Worm (Caenorhabditis elegans) whole organism, L4 larva: ENCODE results near the gene jnk-1.

Source experiments
- D1046.2 ChIP-seq: fragments of 200-800 bp; sonication (Bioruptor generic); IDR thresholded peaks from 2 replicates; pipeline ENCODE4 v1.3.6; 2022; ENCODE audit warnings: missing genetic modification characterization, missing compliant biosample characterization
- F10B5.3 ChIP-seq: sonication (generic microtip); optimal IDR thresholded peaks from 2 replicates; lab custom pipeline; 2016; ENCODE audit warnings: mild to moderate bottlenecking, missing genetic modification characterization, missing compliant biosample characterization
- F37D6.2 ChIP-seq: sonication (generic microtip); optimal IDR thresholded peaks from 2 replicates; lab custom pipeline; 2016; ENCODE audit warnings: mild to moderate bottlenecking, missing genetic modification characterization, missing compliant biosample characterization
- F44E2.7 ChIP-seq: fragments of 200-800 bp; sonication (Bioruptor generic); IDR thresholded peaks from 2 replicates; pipeline ENCODE4 v2.1.2; 2022; ENCODE audit warnings: missing genetic modification characterization, missing compliant biosample characterization
- Y48G9A.11 ChIP-seq: fragments of 200-800 bp; sonication (Bioruptor generic); IDR thresholded peaks from 2 replicates; pipeline ENCODE4 v1.3.6; 2022; ENCODE audit warnings: missing genetic modification reagents, missing genetic modification characterization, missing compliant biosample characterization
- Y5F2A.4 ChIP-seq: fragments of 200-800 bp; sonication (Bioruptor generic); optimal IDR thresholded peaks from 2 replicates; lab custom pipeline; 2018; ENCODE audit warnings: mild to moderate bottlenecking, missing genetic modification characterization, missing compliant biosample characterization
- aha-1 ChIP-seq: fragments of 150-350 bp; peaks from one replicate; lab custom pipeline; 2014; ENCODE audit warnings: missing biosample characterization, missing genetic modification characterization
- ama-1 ChIP-seq: fragments of 150-350 bp; optimal IDR thresholded peaks from 2 replicates; lab custom pipeline; 2014; ENCODE audit warnings: inconsistent platforms, mixed read lengths
- attf-4 ChIP-seq: sonication (generic microtip); optimal IDR thresholded peaks from 3 replicates; lab custom pipeline; 2017; ENCODE audit warnings: missing biosample characterization, missing genetic modification characterization
- ceh-20 ChIP-seq: fragments of 200-800 bp; sonication (Bioruptor generic); IDR thresholded peaks from 2 replicates; pipeline ENCODE4 v1.3.6; 2022; ENCODE audit warnings: missing genetic modification reagents, missing genetic modification characterization, missing compliant biosample characterization
- ceh-44 ChIP-seq: fragments of 200-800 bp; sonication (Bioruptor generic); IDR thresholded peaks from 2 replicates; pipeline ENCODE4 v1.3.6; 2022; ENCODE audit warnings: missing genetic modification reagents, missing genetic modification characterization, missing compliant biosample characterization
- ceh-82 ChIP-seq: sonication (generic microtip); optimal IDR thresholded peaks from 2 replicates; lab custom pipeline; 2017; ENCODE audit warnings: missing biosample characterization, missing genetic modification characterization
- ces-1 ChIP-seq: fragments of 150-350 bp; sonication (generic microtip); optimal IDR thresholded peaks from 4 replicates; lab custom pipeline; 2014; ENCODE audit warnings: missing biosample characterization, missing genetic modification reagents, missing genetic modification characterization
- ctbp-1 ChIP-seq: fragments of 200-800 bp; sonication (Bioruptor generic); IDR thresholded peaks from 2 replicates; pipeline ENCODE4 v1.3.6; 2022; ENCODE audit warnings: missing genetic modification reagents, missing genetic modification characterization, missing compliant biosample characterization
- daf-12 ChIP-seq: fragments of 150-350 bp; optimal IDR thresholded peaks from 2 replicates; lab custom pipeline; 2014; ENCODE audit warnings: missing biosample characterization, missing genetic modification reagents, missing genetic modification characterization
- daf-19 ChIP-seq: fragments of 200-800 bp; sonication (Bioruptor generic); conservative IDR thresholded peaks from 2 replicates; pipeline ENCODE4 v1.3.6; 2022; ENCODE audit warnings: missing genetic modification characterization, missing compliant biosample characterization
- dmd-6 ChIP-seq: fragments of 200-800 bp; sonication (Bioruptor generic); IDR thresholded peaks from 2 replicates; pipeline ENCODE4 v1.3.6; 2022; ENCODE audit warnings: missing genetic modification reagents, missing genetic modification characterization, missing compliant biosample characterization
- dmd-8 ChIP-seq: fragments of 200-800 bp; sonication (Bioruptor generic); IDR thresholded peaks from 2 replicates; pipeline ENCODE4 v1.3.6; 2022; ENCODE audit warnings: missing genetic modification characterization, missing compliant biosample characterization
- fkh-10 ChIP-seq: fragments of 150-350 bp; optimal IDR thresholded peaks from 2 replicates; lab custom pipeline; 2014; ENCODE audit warnings: missing biosample characterization, missing genetic modification reagents, missing genetic modification characterization
- hlh-11 ChIP-seq: fragments of 200-800 bp; sonication (Bioruptor generic); optimal IDR thresholded peaks from 2 replicates; lab custom pipeline; 2018; ENCODE audit warnings: mild to moderate bottlenecking, missing genetic modification characterization, missing compliant biosample characterization
- hlh-30 ChIP-seq: sonication (generic microtip); optimal IDR thresholded peaks from 2 replicates; lab custom pipeline; 2017; ENCODE audit warnings: antibody characterized with exemption, mild to moderate bottlenecking, missing genetic modification characterization, missing compliant biosample characterization; ENCODE audit not compliant: insufficient read depth
- hmg-1.1 ChIP-seq: fragments of 200-800 bp; sonication (Bioruptor generic); IDR thresholded peaks from 2 replicates; pipeline ENCODE4 v1.3.6; 2022; ENCODE audit warnings: missing genetic modification reagents, missing genetic modification characterization, missing compliant biosample characterization
- jun-1 ChIP-seq: fragments of 150-350 bp; optimal IDR thresholded peaks from 2 replicates; lab custom pipeline; 2014; ENCODE audit warnings: missing biosample characterization, missing genetic modification reagents, missing genetic modification characterization
- lim-7 ChIP-seq: fragments of 200-800 bp; sonication (Bioruptor generic); IDR thresholded peaks from 2 replicates; pipeline ENCODE4 v1.3.6; 2022; ENCODE audit warnings: missing genetic modification characterization, missing compliant biosample characterization
- lin-38 ChIP-seq: fragments of 200-800 bp; sonication (Bioruptor generic); IDR thresholded peaks from 2 replicates; pipeline ENCODE4 v1.3.6; 2022; ENCODE audit warnings: missing genetic modification reagents, missing genetic modification characterization, missing compliant biosample characterization
- lsy-2 ChIP-seq, 2 experiments: fragments of 150-350 bp in 1 of 2; sonication (generic microtip) in 1 of 2; optimal IDR thresholded peaks; 2 replicates each; lab custom pipeline; 2014 to 2017; ENCODE audit warnings: missing biosample characterization in 2 of 2, missing genetic modification characterization in 2 of 2
- mep-1 ChIP-seq: fragments of 150-350 bp; sonication (generic microtip); optimal IDR thresholded peaks from 3 replicates; lab custom pipeline; 2014; ENCODE audit warnings: missing biosample characterization, missing genetic modification characterization
- mes-2 ChIP-seq: sonication (generic microtip); optimal IDR thresholded peaks from 2 replicates; lab custom pipeline; 2016; ENCODE audit warnings: missing genotype, mild to moderate bottlenecking, missing genetic modification characterization, missing compliant biosample characterization; ENCODE audit not compliant: poor library complexity, severe bottlenecking
- mxl-2 ChIP-seq: fragments of 200-800 bp; sonication (Bioruptor generic); conservative IDR thresholded peaks from 2 replicates; pipeline ENCODE4 v1.3.6; 2022; ENCODE audit warnings: missing genetic modification reagents, missing genetic modification characterization, missing compliant biosample characterization
- mxl-3 ChIP-seq: fragments of 200-800 bp; sonication (Bioruptor generic); optimal IDR thresholded peaks from 2 replicates; lab custom pipeline; 2018; ENCODE audit warnings: mild to moderate bottlenecking, missing genetic modification characterization, missing compliant biosample characterization
- nhr-10 ChIP-seq: fragments of 150-350 bp; optimal IDR thresholded peaks from 2 replicates; lab custom pipeline; 2014; ENCODE audit warnings: missing biosample characterization, missing genetic modification characterization
- nhr-102 ChIP-seq: sonication (generic microtip); optimal IDR thresholded peaks from 2 replicates; lab custom pipeline; 2016; ENCODE audit warnings: mild to moderate bottlenecking, missing genetic modification characterization, moderate library complexity, missing compliant biosample characterization
- nhr-111 ChIP-seq: fragments of 200-800 bp; sonication (Bioruptor generic); optimal IDR thresholded peaks from 2 replicates; lab custom pipeline; 2018; ENCODE audit warnings: mild to moderate bottlenecking, missing genetic modification characterization, missing compliant biosample characterization
- nhr-25 ChIP-seq: sonication (generic microtip); optimal IDR thresholded peaks from 2 replicates; lab custom pipeline; 2017; ENCODE audit warnings: missing genetic modification characterization, mild to moderate bottlenecking, missing compliant biosample characterization, antibody characterized with exemption, moderate library complexity, borderline replicate concordance; ENCODE audit not compliant: insufficient read depth
- nhr-28 ChIP-seq: fragments of 150-350 bp; optimal IDR thresholded peaks from 2 replicates; lab custom pipeline; 2014; ENCODE audit warnings: missing biosample characterization, missing genetic modification characterization
- nhr-48 ChIP-seq: sonication (generic microtip); optimal IDR thresholded peaks from 2 replicates; lab custom pipeline; 2016; ENCODE audit warnings: mild to moderate bottlenecking, missing genetic modification characterization, missing compliant biosample characterization
- nhr-77 ChIP-seq: fragments of 150-350 bp; optimal IDR thresholded peaks from 2 replicates; lab custom pipeline; 2014; ENCODE audit warnings: missing biosample characterization, missing genetic modification characterization
- pha-4 ChIP-seq, 2 experiments: fragments of 150-350 bp in 1 of 2; fragments of 200-800 bp in 1 of 2; sonication (Bioruptor generic) in 1 of 2; IDR thresholded peaks in 1 of 2; optimal IDR thresholded peaks in 1 of 2; 2 replicates each; pipeline versions ENCODE4 v1.3.6 to Lab custom; 2014 to 2022; ENCODE audit warnings: missing genetic modification characterization in 2 of 2, missing genetic modification reagents in 2 of 2, missing biosample characterization in 1 of 2, missing compliant biosample characterization in 1 of 2
- pqm-1 ChIP-seq: sonication (generic microtip); optimal IDR thresholded peaks from 2 replicates; lab custom pipeline; 2017; ENCODE audit warnings: missing biosample characterization, missing genetic modification characterization
- saeg-2 ChIP-seq: fragments of 200-800 bp; sonication (Bioruptor generic); IDR thresholded peaks from 2 replicates; pipeline ENCODE4 v1.3.6; 2022; ENCODE audit warnings: missing genetic modification reagents, missing genetic modification characterization, missing compliant biosample characterization
- snpc-1.2 ChIP-seq: fragments of 200-800 bp; sonication (Bioruptor generic); IDR thresholded peaks from 2 replicates; pipeline ENCODE4 v1.3.6; 2022; ENCODE audit warnings: missing genetic modification reagents, missing genetic modification characterization, missing compliant biosample characterization
- snpc-4 ChIP-seq: fragments of 150-350 bp; optimal IDR thresholded peaks from 2 replicates; lab custom pipeline; 2014; ENCODE audit warnings: missing biosample characterization, missing genetic modification characterization
- spr-1 ChIP-seq: sonication (generic microtip); optimal IDR thresholded peaks from 2 replicates; lab custom pipeline; 2016; ENCODE audit warnings: mild to moderate bottlenecking, missing genetic modification characterization, missing compliant biosample characterization
- spr-3 ChIP-seq: fragments of 200-800 bp; sonication (Bioruptor generic); optimal IDR thresholded peaks from 2 replicates; lab custom pipeline; 2018; ENCODE audit warnings: mild to moderate bottlenecking, missing genetic modification characterization, missing compliant biosample characterization
- tag-97 ChIP-seq: fragments of 200-800 bp; sonication (Bioruptor generic); IDR thresholded peaks from 2 replicates; pipeline ENCODE4 v1.3.6; 2022; ENCODE audit warnings: missing genetic modification characterization, missing compliant biosample characterization
- unc-62 ChIP-seq, 3 experiments: fragments of 150-350 bp in 1 of 3; sonication (generic microtip); optimal IDR thresholded peaks in 2 of 3; peaks in 1 of 3; 1 replicate in 1 of 3; 2 replicates in 2 of 3; lab custom pipeline; 2014 to 2017; ENCODE audit warnings: missing biosample characterization in 3 of 3, missing genetic modification characterization in 3 of 3, missing genetic modification reagents in 3 of 3, missing genotype in 1 of 3
- vab-7 ChIP-seq: fragments of 200-800 bp; sonication (Bioruptor generic); IDR thresholded peaks from 2 replicates; pipeline ENCODE4 v1.3.6; 2022; ENCODE audit warnings: missing genetic modification reagents, missing genetic modification characterization, missing compliant biosample characterization
- zag-1 ChIP-seq: fragments of 150-350 bp; optimal IDR thresholded peaks from 2 replicates; lab custom pipeline; 2014; ENCODE audit warnings: missing biosample characterization, missing genetic modification characterization

Gene jnk-1

DNA sequence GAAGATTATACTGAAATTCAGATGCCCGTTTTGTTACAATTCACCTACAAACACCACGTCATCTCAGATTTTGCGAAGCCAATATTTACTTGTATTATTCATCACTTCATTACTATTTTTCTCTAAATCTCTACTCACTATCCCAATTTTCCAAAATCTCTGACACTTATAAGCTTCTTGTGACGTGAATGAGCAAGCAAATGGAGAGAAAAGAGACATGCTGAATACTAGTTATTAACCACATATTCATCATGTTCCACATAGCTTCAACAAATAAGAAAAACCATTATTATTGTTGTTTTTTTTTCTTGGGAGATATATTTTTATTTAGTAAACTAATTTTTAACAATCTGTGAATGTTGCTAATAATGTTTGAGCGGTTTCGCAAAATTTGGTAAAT lies 6.2 kb upstream of the jnk-1 start:
- TF ChIP-seq snpc-1.2 (GFP tag; lab: Robert Waterston, UW) (no peak), F44E2.7 (GFP tag; lab: Robert Waterston, UW) (no peak), mxl-2 (GFP tag; lab: Robert Waterston, UW) (no peak), mes-2 (tag; lab: Kevin White, UChicago) (no peak), daf-19 (no peak), nhr-77 (tag; lab: Kevin White, UChicago) (no peak), pqm-1 (no peak), snpc-4 (no peak), vab-7 (GFP tag; lab: Robert Waterston, UW) (no peak), saeg-2 (GFP tag; lab: Robert Waterston, UW) (no peak), Y5F2A.4 (no peak), hlh-11 (tag; lab: Kevin White, UChicago) (no peak), ceh-82 (tag; lab: Kevin White, UChicago) (no peak), attf-4 (tag; lab: Kevin White, UChicago) (no peak), ama-1 (lab: Kevin White, UChicago) (no peak), nhr-25 (no peak), Y48G9A.11 (no peak), nhr-48 (tag; lab: Kevin White, UChicago) (no peak), nhr-102 (no peak), ceh-20 (GFP tag; lab: Robert Waterston, UW) (no peak)

DNA sequence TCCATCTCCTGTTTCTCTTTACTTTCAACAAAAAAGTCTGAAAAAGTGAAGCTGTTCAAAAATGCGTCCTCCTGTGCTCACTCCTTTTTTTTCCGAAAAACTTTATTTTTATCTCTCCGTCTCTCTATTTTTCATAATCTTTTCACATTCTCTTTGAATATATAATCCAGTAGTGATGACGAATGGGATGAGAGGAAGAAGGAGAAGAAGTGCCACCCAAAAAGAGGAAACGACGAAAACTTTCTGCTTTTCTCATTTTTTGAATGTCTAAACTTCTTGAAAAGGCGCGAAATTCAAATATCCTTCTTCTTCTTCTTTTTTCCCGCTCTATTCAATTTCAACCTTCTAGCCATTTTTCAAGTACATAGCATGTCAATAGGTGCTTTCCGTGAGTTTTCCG lies 2.8 kb upstream of the jnk-1 start:
- peak in 1 of 2 experiments; percentile 54 for TF ChIP-seq unc-62 (GFP tag; optimal IDR thresholded peaks at IDR 0.05 in 1 of 2; lab: Kevin White, UChicago)
- no peak for TF ChIP-seq unc-62 (tag; optimal IDR thresholded peaks at IDR 0.05; lab: Kevin White, UChicago)
- TF ChIP-seq aha-1 (tag; lab: Kevin White, UChicago): peak; percentile 40
- TF ChIP-seq tag-97 (GFP tag; lab: Robert Waterston, UW): no peak
- no peak for TF ChIP-seq nhr-77 (tag; lab: Kevin White, UChicago)
- TF ChIP-seq spr-1 (tag; lab: Kevin White, UChicago): no peak
- 0 out of 2 replicates have a peak, but pooled peaks have one; percentile 35 for TF ChIP-seq ctbp-1 (GFP tag; lab: Robert Waterston, UW)
- no peak for TF ChIP-seq Y5F2A.4
- no peak for TF ChIP-seq F37D6.2 (tag; lab: Kevin White, UChicago)
- no peak for TF ChIP-seq daf-12
- TF ChIP-seq D1046.2 (GFP tag; lab: Robert Waterston, UW): no peak
- no peak for TF ChIP-seq snpc-4
- no peak for TF ChIP-seq hmg-1.1 (GFP tag; lab: Robert Waterston, UW)
- no peak for TF ChIP-seq spr-3 (GFP tag; lab: Kevin White, UChicago)
- TF ChIP-seq dmd-8 (GFP tag; lab: Robert Waterston, UW): no peak
- TF ChIP-seq vab-7 (GFP tag; lab: Robert Waterston, UW): no peak
- TF ChIP-seq ces-1 (GFP tag; lab: Kevin White, UChicago): no peak
- TF ChIP-seq lin-38 (GFP tag; lab: Robert Waterston, UW): no peak
- TF ChIP-seq lim-7 (GFP tag; lab: Robert Waterston, UW): no peak
- peak in 1 of 2 experiments; percentile 0 for TF ChIP-seq lsy-2 (tag; optimal IDR thresholded peaks at IDR 0.05; lab: Kevin White, UChicago)
- TF ChIP-seq ama-1 (lab: Kevin White, UChicago): no peak
- TF ChIP-seq fkh-10 (GFP tag; lab: Kevin White, UChicago): peak; percentile 96
- no peak for TF ChIP-seq ceh-44 (GFP tag; lab: Robert Waterston, UW)
- TF ChIP-seq nhr-10 (tag; lab: Kevin White, UChicago): no peak

DNA sequence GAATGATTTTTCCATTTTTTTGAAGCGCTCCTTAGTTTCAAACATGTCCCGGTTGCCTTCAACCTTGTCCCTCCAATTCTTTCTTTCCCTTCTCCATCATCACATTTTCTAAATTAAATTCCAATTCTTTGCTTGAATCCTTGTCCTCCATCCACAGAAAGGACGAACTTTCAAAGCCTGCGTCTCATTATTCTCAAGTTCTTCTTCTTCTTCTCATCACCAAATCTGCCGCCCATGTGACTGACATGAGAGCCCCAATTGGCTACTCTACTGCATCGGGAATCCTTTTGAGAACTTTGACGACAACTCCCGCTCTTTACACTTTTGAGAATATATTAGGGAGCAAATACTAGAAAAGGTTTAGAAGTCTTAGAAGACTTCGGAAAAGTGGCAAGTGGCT lies 773 bp upstream of the jnk-1 start:
- peak; percentile 25 for TF ChIP-seq aha-1 (tag; lab: Kevin White, UChicago)
- no peak for TF ChIP-seq zag-1
- peak in 1 of 2 experiments; percentile 47 for TF ChIP-seq lsy-2 (tag; optimal IDR thresholded peaks at IDR 0.05; lab: Kevin White, UChicago)
- TF ChIP-seq hlh-30 (tag; lab: Kevin White, UChicago): peak; percentile 50
- no peak for TF ChIP-seq mxl-3 (GFP tag; lab: Kevin White, UChicago)
- TF ChIP-seq nhr-111: no peak
- TF ChIP-seq pha-4 (GFP tag; IDR thresholded peaks at IDR 0.05; lab: Robert Waterston, UW): no peak
- TF ChIP-seq pha-4 (tag; optimal IDR thresholded peaks at IDR 0.05; lab: Kevin White, UChicago): no peak
- TF ChIP-seq fkh-10 (GFP tag; lab: Kevin White, UChicago): peak; percentile 83
- 0 out of 2 replicates have a peak, but pooled peaks have one; percentile 17 for TF ChIP-seq ctbp-1 (GFP tag; lab: Robert Waterston, UW)
- TF ChIP-seq unc-62 (GFP tag; optimal IDR thresholded peaks at IDR 0.05 in 1 of 2; lab: Kevin White, UChicago): peak in 1 of 2 experiments; percentile 1
- no peak for TF ChIP-seq unc-62 (tag; optimal IDR thresholded peaks at IDR 0.05; lab: Kevin White, UChicago)
- TF ChIP-seq jun-1 (tag; lab: Kevin White, UChicago): no peak
- peak; percentile 27 for TF ChIP-seq mep-1 (tag; lab: Kevin White, UChicago)
- TF ChIP-seq nhr-28 (tag; lab: Kevin White, UChicago): no peak
- TF ChIP-seq dmd-6 (GFP tag; lab: Robert Waterston, UW): 0 out of 2 replicates have a peak, but pooled peaks have one; percentile 15
- TF ChIP-seq F10B5.3 (tag; lab: Kevin White, UChicago): no peak
